Fruit fly (Drosophila melanogaster) whole organism, pupa: Measurements from ENCODE around the gene CG43231.

Source experiments
- CG10348 ChIP-seq: fragments of 200-800 bp; sonication (Bioruptor generic); IDR thresholded peaks from 2 replicates; pipeline ENCODE4 v1.3.6; 2022; ENCODE audit warnings: missing biosample characterization, missing genetic modification characterization
- CG12605 ChIP-seq: fragments of 200-800 bp; sonication (Bioruptor generic); IDR thresholded peaks from 2 replicates; pipeline ENCODE4 v1.3.6; 2022; ENCODE audit warnings: missing biosample characterization, missing genetic modification characterization
- CG14655 ChIP-seq: fragments of 200-800 bp; sonication (Bioruptor generic); optimal IDR thresholded peaks from 3 replicates; lab custom pipeline; 2017; ENCODE audit warnings: mild to moderate bottlenecking, missing biosample characterization, missing genetic modification reagents, missing genetic modification characterization
- CG15710 ChIP-seq: fragments of 200-800 bp; sonication (Bioruptor generic); optimal IDR thresholded peaks from 2 replicates; lab custom pipeline; 2018; ENCODE audit warnings: missing biosample characterization, mild to moderate bottlenecking, missing genetic modification characterization, moderate library complexity
- CG17806 ChIP-seq: fragments of 200-800 bp; sonication (Bioruptor generic); optimal IDR thresholded peaks from 2 replicates; lab custom pipeline; 2018; ENCODE audit warnings: missing biosample characterization, mild to moderate bottlenecking, missing genetic modification characterization, moderate library complexity
- CG34367 ChIP-seq: fragments of 200-800 bp; sonication (Bioruptor generic); optimal IDR thresholded peaks from 2 replicates; lab custom pipeline; 2018; ENCODE audit warnings: missing biosample characterization, mild to moderate bottlenecking, missing genetic modification characterization
- CG8159 ChIP-seq: fragments of 200-800 bp; sonication (Bioruptor generic); optimal IDR thresholded peaks from 3 replicates; lab custom pipeline; 2018; ENCODE audit warnings: missing biosample characterization, mild to moderate bottlenecking, missing genetic modification characterization, moderate library complexity
- CG9948 ChIP-seq: fragments of 200-800 bp; sonication (Bioruptor generic); optimal IDR thresholded peaks from 2 replicates; lab custom pipeline; 2018; ENCODE audit warnings: missing biosample characterization, mild to moderate bottlenecking, missing genetic modification characterization, moderate library complexity
- EcR ChIP-seq: fragments of 200-800 bp; sonication (Bioruptor generic); optimal IDR thresholded peaks from 3 replicates; lab custom pipeline; 2019; ENCODE audit warnings: missing biosample characterization, missing genetic modification characterization, mild to moderate bottlenecking, moderate library complexity, missing genetic modification reagents
- Pif1A ChIP-seq: fragments of 200-800 bp; sonication (Bioruptor generic); optimal IDR thresholded peaks from 3 replicates; lab custom pipeline; 2016; ENCODE audit warnings: missing biosample characterization, missing genetic modification characterization
- Snoo ChIP-seq: fragments of 200-800 bp; sonication (Bioruptor generic); optimal IDR thresholded peaks from 3 replicates; lab custom pipeline; 2017; ENCODE audit warnings: missing biosample characterization, mild to moderate bottlenecking, missing genetic modification characterization, inconsistent platforms
- rn ChIP-seq: fragments of 200-800 bp; sonication (Bioruptor generic); IDR thresholded peaks from 2 replicates; pipeline ENCODE4 v1.3.6; 2022; ENCODE audit warnings: missing biosample characterization, missing genetic modification characterization

DNA sequence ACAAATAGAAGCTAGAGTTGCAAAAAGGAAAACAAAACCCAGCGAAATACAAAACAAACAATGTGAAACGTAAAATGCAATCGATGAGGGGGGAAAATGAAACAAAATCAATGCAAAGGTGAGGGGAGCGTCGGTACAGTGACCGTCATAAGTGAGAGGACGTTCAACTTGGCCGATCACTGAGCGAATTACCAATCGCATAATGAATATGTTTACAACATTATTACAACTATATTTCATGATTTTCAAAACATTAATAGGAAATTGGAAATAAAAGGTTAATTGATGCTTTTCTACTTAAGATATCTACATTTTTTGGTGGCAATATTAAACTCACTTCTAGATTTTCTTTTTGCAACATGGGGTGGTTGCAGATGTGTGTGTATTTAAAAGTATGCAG is 41.0 kb downstream of the CG43231 start:
- TF ChIP-seq CG12605 (GFP tag; lab: Robert Waterston, UW) (no peak), CG15710 (tag; lab: Kevin White, UChicago) (peak; percentile 61), Pif1A (GFP tag; lab: Kevin White, UChicago) (peak; percentile 12), CG17806 (peak; percentile 46), CG10348 (no peak), rn (no peak), CG9948 (tag; lab: Kevin White, UChicago) (peak; percentile 48), EcR (GFP tag; lab: Kevin White, UChicago) (peak; percentile 70), CG34367 (tag; lab: Kevin White, UChicago) (peak; percentile 19), CG8159 (tag; lab: Kevin White, UChicago) (peak; percentile 65), CG14655 (GFP tag; lab: Kevin White, UChicago) (peak; percentile 54), Snoo (tag; lab: Kevin White, UChicago) (no peak)
